Worm (Caenorhabditis elegans) whole organism, L1 larva: ENCODE measurements around the gene R13A5.11.
A peak's percentile ranks its signal among the peaks of the same experiment; 100 is the strongest.

ENCODE experiments used
- F16B12.6 ChIP-seq: fragments of 150-350 bp; optimal IDR thresholded peaks from 2 replicates; lab custom pipeline; 2014; ENCODE audit warnings: missing biosample characterization, missing genetic modification characterization
- Y116A8C.19 ChIP-seq: sonication (generic microtip); optimal IDR thresholded peaks from 2 replicates; lab custom pipeline; 2016; ENCODE audit warnings: missing compliant biosample characterization, missing genetic modification characterization, borderline replicate concordance
- aha-1 ChIP-seq: fragments of 150-350 bp; optimal IDR thresholded peaks from 2 replicates; lab custom pipeline; 2014; ENCODE audit warnings: missing biosample characterization, missing genetic modification characterization
- alr-1 ChIP-seq: fragments of 200-800 bp; sonication (Bioruptor generic); optimal IDR thresholded peaks from 2 replicates; lab custom pipeline; 2018; ENCODE audit warnings: borderline replicate concordance, mild to moderate bottlenecking, missing genetic modification characterization, missing compliant biosample characterization
- ceh-8 ChIP-seq: fragments of 200-800 bp; sonication (Bioruptor generic); optimal IDR thresholded peaks from 2 replicates; lab custom pipeline; 2018; ENCODE audit warnings: mild to moderate bottlenecking, missing genetic modification characterization, moderate library complexity, missing compliant biosample characterization
- ceh-90 ChIP-seq: sonication (generic microtip); optimal IDR thresholded peaks from 2 replicates; lab custom pipeline; 2016; ENCODE audit warnings: missing genetic modification characterization, missing compliant biosample characterization
- dpl-1 ChIP-seq, 3 experiments: fragments of 150-350 bp in 2 of 3; sonication (generic microtip) in 1 of 3; optimal IDR thresholded peaks; 2 replicates each; lab custom pipeline; 2014 to 2017; ENCODE audit warnings: missing biosample characterization in 3 of 3, missing genetic modification characterization in 3 of 3, missing genetic modification reagents in 3 of 3
- dsc-1 ChIP-seq: sonication (generic microtip); optimal IDR thresholded peaks from 2 replicates; lab custom pipeline; 2016; ENCODE audit warnings: mild to moderate bottlenecking, missing genetic modification characterization, missing compliant biosample characterization
- efl-1 ChIP-seq, 4 experiments: fragments of 150-350 bp; optimal IDR thresholded peaks in 3 of 4; peaks in 1 of 4; 1 replicate in 1 of 4; 2 replicates in 3 of 4; lab custom pipeline; 2014; ENCODE audit warnings: missing biosample characterization in 2 of 4, missing genetic modification characterization in 2 of 4, missing genetic modification reagents in 2 of 4
- efl-3 ChIP-seq: fragments of 200-800 bp; sonication (Bioruptor generic); optimal IDR thresholded peaks from 2 replicates; lab custom pipeline; 2018; ENCODE audit warnings: mild to moderate bottlenecking, missing genetic modification characterization, missing compliant biosample characterization
- egl-13 ChIP-seq: sonication (generic microtip); optimal IDR thresholded peaks from 2 replicates; lab custom pipeline; 2016; ENCODE audit warnings: missing genotype, missing genetic modification reagents, missing genetic modification characterization, missing compliant biosample characterization
- egl-27 ChIP-seq, 2 experiments: fragments of 150-350 bp in 1 of 2; sonication (generic microtip); optimal IDR thresholded peaks; 3 replicates each; lab custom pipeline; 2017 to 2018; ENCODE audit warnings: missing biosample characterization in 2 of 2, missing genetic modification characterization in 2 of 2, missing genetic modification reagents in 2 of 2
- elt-2 ChIP-seq: sonication (generic microtip); optimal IDR thresholded peaks from 2 replicates; lab custom pipeline; 2016; ENCODE audit warnings: missing genetic modification characterization, mild to moderate bottlenecking, inconsistent platforms, missing compliant biosample characterization, missing genetic modification reagents
- ets-5 ChIP-seq: fragments of 200-800 bp; sonication (Bioruptor generic); IDR thresholded peaks from 2 replicates; pipeline ENCODE4 v1.3.6; 2022; ENCODE audit warnings: missing genetic modification characterization, missing compliant biosample characterization
- fkh-10 ChIP-seq: sonication (generic microtip); optimal IDR thresholded peaks from 2 replicates; lab custom pipeline; 2017; ENCODE audit warnings: missing biosample characterization, missing genetic modification reagents, missing genetic modification characterization
- fkh-4 ChIP-seq: sonication (generic microtip); optimal IDR thresholded peaks from 2 replicates; lab custom pipeline; 2016; ENCODE audit warnings: missing compliant biosample characterization, missing genetic modification characterization, borderline replicate concordance
- fkh-8 ChIP-seq: sonication (generic microtip); optimal IDR thresholded peaks from 2 replicates; lab custom pipeline; 2016; ENCODE audit warnings: mild to moderate bottlenecking, missing genetic modification characterization, missing compliant biosample characterization
- fos-1 ChIP-seq: fragments of 150-350 bp; optimal IDR thresholded peaks from 2 replicates; lab custom pipeline; 2014; ENCODE audit warnings: missing biosample characterization, missing genetic modification characterization
- hlh-17 ChIP-seq: fragments of 200-800 bp; sonication (Bioruptor generic); optimal IDR thresholded peaks from 2 replicates; lab custom pipeline; 2018; ENCODE audit warnings: missing genetic modification characterization, mild to moderate bottlenecking, missing compliant biosample characterization, moderate library complexity, borderline replicate concordance
- hlh-4 ChIP-seq: sonication (generic microtip); optimal IDR thresholded peaks from 2 replicates; lab custom pipeline; 2016; ENCODE audit warnings: mild to moderate bottlenecking, missing genetic modification characterization, missing compliant biosample characterization
- irx-1 ChIP-seq: sonication (generic microtip); optimal IDR thresholded peaks from 2 replicates; lab custom pipeline; 2016; ENCODE audit warnings: missing genetic modification characterization, missing compliant biosample characterization
- isw-1 ChIP-seq: fragments of 200-800 bp; sonication (Bioruptor generic); IDR thresholded peaks from 2 replicates; pipeline ENCODE4 v1.3.6; 2022; ENCODE audit warnings: missing genetic modification characterization, missing compliant biosample characterization
- lin-14 ChIP-seq: fragments of 200-800 bp; sonication (Bioruptor generic); optimal IDR thresholded peaks from 2 replicates; lab custom pipeline; 2018; ENCODE audit warnings: mild to moderate bottlenecking, missing genetic modification characterization, moderate library complexity, missing compliant biosample characterization
- lin-15B ChIP-seq: fragments of 150-350 bp; sonication (generic microtip); optimal IDR thresholded peaks from 3 replicates; lab custom pipeline; 2014; ENCODE audit warnings: missing biosample characterization, missing genetic modification characterization
- lsy-2 ChIP-seq, 2 experiments: fragments of 150-350 bp; optimal IDR thresholded peaks; 2 replicates each; lab custom pipeline; 2014; ENCODE audit warnings: missing biosample characterization in 2 of 2, missing genetic modification characterization in 2 of 2
- mab-9 ChIP-seq: fragments of 200-800 bp; sonication (Bioruptor generic); IDR thresholded peaks from 2 replicates; pipeline ENCODE4 v1.3.6; 2022; ENCODE audit warnings: missing genetic modification reagents, missing genetic modification characterization, missing compliant biosample characterization
- mdl-1 ChIP-seq, 2 experiments: fragments of 150-350 bp; optimal IDR thresholded peaks; 2 replicates each; lab custom pipeline; 2014 to 2017; ENCODE audit warnings: missing biosample characterization in 2 of 2, missing genetic modification characterization in 2 of 2, inconsistent platforms in 1 of 2
- mep-1 ChIP-seq: fragments of 150-350 bp; optimal IDR thresholded peaks from 2 replicates; lab custom pipeline; 2014; ENCODE audit warnings: missing biosample characterization, missing genetic modification characterization
- nhr-20 ChIP-seq: sonication (generic microtip); optimal IDR thresholded peaks from 2 replicates; lab custom pipeline; 2016; ENCODE audit warnings: mild to moderate bottlenecking, missing genetic modification characterization, missing compliant biosample characterization
- nhr-28 ChIP-seq: fragments of 150-350 bp; optimal IDR thresholded peaks from 2 replicates; lab custom pipeline; 2014; ENCODE audit warnings: missing biosample characterization, missing genetic modification characterization
- nhr-47 ChIP-seq: sonication (generic microtip); optimal IDR thresholded peaks from 2 replicates; lab custom pipeline; 2016; ENCODE audit warnings: mild to moderate bottlenecking, missing genetic modification characterization, moderate library complexity, missing compliant biosample characterization
- nhr-71 ChIP-seq: sonication (generic microtip); optimal IDR thresholded peaks from 2 replicates; lab custom pipeline; 2016; ENCODE audit warnings: mild to moderate bottlenecking, missing genetic modification characterization, moderate library complexity, missing compliant biosample characterization
- nhr-77 ChIP-seq: fragments of 150-350 bp; optimal IDR thresholded peaks from 2 replicates; lab custom pipeline; 2014; ENCODE audit warnings: missing biosample characterization, missing genetic modification characterization
- nhr-84 ChIP-seq: sonication (generic microtip); optimal IDR thresholded peaks from 2 replicates; lab custom pipeline; 2017; ENCODE audit warnings: missing biosample characterization, missing genetic modification characterization
- nhr-90 ChIP-seq: sonication (generic microtip); optimal IDR thresholded peaks from 2 replicates; lab custom pipeline; 2016; ENCODE audit warnings: mild to moderate bottlenecking, missing genetic modification characterization, missing compliant biosample characterization; ENCODE audit not compliant: poor library complexity
- pag-3 ChIP-seq: sonication (generic microtip); optimal IDR thresholded peaks from 2 replicates; lab custom pipeline; 2017; ENCODE audit warnings: missing genetic modification characterization, mild to moderate bottlenecking, missing compliant biosample characterization, antibody characterized with exemption, borderline replicate concordance; ENCODE audit not compliant: insufficient read depth
- pax-3 ChIP-seq: fragments of 200-800 bp; sonication (Bioruptor generic); optimal IDR thresholded peaks from 2 replicates; lab custom pipeline; 2018; ENCODE audit warnings: mild to moderate bottlenecking, missing genetic modification characterization, moderate library complexity, missing compliant biosample characterization
- pqm-1 ChIP-seq: sonication (generic microtip); optimal IDR thresholded peaks from 3 replicates; lab custom pipeline; 2017; ENCODE audit warnings: missing biosample characterization, missing genetic modification characterization
- skn-1 ChIP-seq: fragments of 150-350 bp; optimal IDR thresholded peaks from 2 replicates; lab custom pipeline; 2014; ENCODE audit warnings: missing biosample characterization, missing genetic modification characterization
- sptf-1 ChIP-seq: fragments of 150-350 bp; optimal IDR thresholded peaks from 2 replicates; lab custom pipeline; 2014; ENCODE audit warnings: missing biosample characterization, missing genetic modification characterization
- tbx-2 ChIP-seq: sonication (generic microtip); optimal IDR thresholded peaks from 2 replicates; lab custom pipeline; 2016; ENCODE audit warnings: missing genetic modification characterization, missing compliant biosample characterization
- tlp-1 ChIP-seq: fragments of 150-350 bp; optimal IDR thresholded peaks from 2 replicates; lab custom pipeline; 2014; ENCODE audit warnings: missing biosample characterization, missing genetic modification characterization
- unc-30 ChIP-seq: sonication (generic microtip); optimal IDR thresholded peaks from 2 replicates; lab custom pipeline; 2017; ENCODE audit warnings: missing biosample characterization, missing genetic modification characterization
- vab-15 ChIP-seq: sonication (generic microtip); optimal IDR thresholded peaks from 2 replicates; lab custom pipeline; 2017; ENCODE audit warnings: missing genotype, mild to moderate bottlenecking, missing genetic modification characterization, missing compliant biosample characterization
- xbp-1 ChIP-seq: sonication (generic microtip); optimal IDR thresholded peaks from 2 replicates; lab custom pipeline; 2016; ENCODE audit warnings: missing genetic modification characterization, missing compliant biosample characterization
- zag-1 ChIP-seq: fragments of 150-350 bp; optimal IDR thresholded peaks from 2 replicates; lab custom pipeline; 2014; ENCODE audit warnings: missing biosample characterization, missing genetic modification characterization
- zip-4 ChIP-seq: fragments of 200-800 bp; sonication (Bioruptor generic); optimal IDR thresholded peaks from 2 replicates; lab custom pipeline; 2018; ENCODE audit warnings: mild to moderate bottlenecking, missing genetic modification characterization, moderate library complexity, missing compliant biosample characterization
- ztf-4 ChIP-seq: fragments of 150-350 bp; optimal IDR thresholded peaks from 2 replicates; lab custom pipeline; 2014; ENCODE audit warnings: missing biosample characterization, missing genetic modification characterization

R13A5.11 gene

ce11 chrIII:7580586-7580985, 12.5 kb downstream of the R13A5.11 start (continued):
- TF ChIP-seq nhr-77 (tag; lab: Kevin White, UChicago) (no peak), isw-1 (GFP tag; lab: Robert Waterston, UW) (peak; percentile 21), zag-1 (tag; lab: Kevin White, UChicago) (no peak), nhr-47 (tag; lab: Kevin White, UChicago) (peak; percentile 22), aha-1 (no peak), egl-13 (tag; lab: Kevin White, UChicago) (no peak), lin-15B (no peak), pqm-1 (tag; lab: Kevin White, UChicago) (no peak), efl-1 (optimal IDR thresholded peaks at IDR 0.05; lab: Kevin White, UChicago) (peak; percentile 20 to 25), efl-1 (GFP tag; optimal IDR thresholded peaks at IDR 0.05 in 1 of 2; lab: Kevin White, UChicago) (peak in 1 of 2 experiments; percentile 21), F16B12.6 (tag; lab: Kevin White, UChicago) (peak; percentile 10), fkh-8 (tag; lab: Kevin White, UChicago) (peak; percentile 56), alr-1 (no peak), Y116A8C.19 (tag; lab: Kevin White, UChicago) (no peak), fos-1 (tag; lab: Kevin White, UChicago) (peak; percentile 15), mab-9 (GFP tag; lab: Robert Waterston, UW) (no peak), ceh-90 (tag; lab: Kevin White, UChicago) (no peak), fkh-10 (peak; percentile 59), nhr-90 (no peak), lin-14 (peak; percentile 86), tbx-2 (peak; percentile 28), elt-2 (tag; lab: Kevin White, UChicago) (no peak), dpl-1 (GFP tag; optimal IDR thresholded peaks at IDR 0.05; lab: Kevin White, UChicago) (peak in 1 of 3 experiments; percentile 25), ets-5 (GFP tag; lab: Robert Waterston, UW) (no peak), tlp-1 (tag; lab: Kevin White, UChicago) (no peak)

DNA sequence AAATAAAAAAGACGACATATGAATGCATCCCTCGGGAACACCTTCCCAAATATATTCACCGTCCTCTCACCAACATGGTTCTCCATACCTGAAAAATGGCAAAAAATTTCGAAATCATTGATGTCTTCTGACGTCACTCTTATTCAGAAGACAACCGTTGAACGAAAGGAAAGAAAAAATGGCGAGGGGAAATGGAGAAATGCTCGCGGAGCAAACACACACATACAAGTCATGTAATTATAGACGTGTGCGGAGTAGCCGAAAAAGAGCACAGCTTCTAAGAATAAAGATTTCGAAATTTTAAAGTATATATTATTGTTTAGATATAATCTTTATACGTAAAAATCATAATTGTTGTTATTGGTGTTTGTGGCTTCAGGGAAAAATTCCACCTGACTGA, 13.8 kb downstream of the R13A5.11 start, which contains the start of gene mfsd-6:
TSS of gene mfsd-6 (minus strand) at position 88 of the 400 bp plus-strand sequence.
- TF ChIP-seq ets-5 (GFP tag; lab: Robert Waterston, UW) (no peak), sptf-1 (no peak), vab-15 (no peak), mep-1 (tag; lab: Kevin White, UChicago) (no peak), dsc-1 (tag; lab: Kevin White, UChicago) (no peak), zag-1 (tag; lab: Kevin White, UChicago) (no peak), irx-1 (tag; lab: Kevin White, UChicago) (no peak), zip-4 (GFP tag; lab: Kevin White, UChicago) (no peak), nhr-28 (no peak), efl-1 (optimal IDR thresholded peaks at IDR 0.05; lab: Kevin White, UChicago) (no peak), efl-1 (GFP tag; optimal IDR thresholded peaks at IDR 0.05 in 1 of 2; lab: Kevin White, UChicago) (no peak), lin-14 (peak; percentile 54), xbp-1 (tag; lab: Kevin White, UChicago) (no peak), pqm-1 (tag; lab: Kevin White, UChicago) (no peak), unc-30 (tag; lab: Kevin White, UChicago) (no peak), ceh-90 (tag; lab: Kevin White, UChicago) (no peak), skn-1 (tag; lab: Kevin White, UChicago) (peak; percentile 12), nhr-84 (no peak), hlh-17 (GFP tag; lab: Kevin White, UChicago) (no peak), nhr-90 (no peak), pag-3 (tag; lab: Kevin White, UChicago) (no peak), ztf-4 (tag; lab: Kevin White, UChicago) (peak; percentile 30), egl-27 (tag; optimal IDR thresholded peaks at IDR 0.05; lab: Kevin White, UChicago) (no peak), fkh-8 (tag; lab: Kevin White, UChicago) (peak; percentile 43), ceh-8 (no peak), pax-3 (tag; lab: Kevin White, UChicago) (peak; percentile 19), fkh-10 (no peak), fkh-4 (tag; lab: Kevin White, UChicago) (no peak), hlh-4 (no peak), fos-1 (tag; lab: Kevin White, UChicago) (no peak), nhr-71 (peak; percentile 48), nhr-20 (tag; lab: Kevin White, UChicago) (no peak), lsy-2 (tag; optimal IDR thresholded peaks at IDR 0.05; lab: Kevin White, UChicago) (peak in 1 of 2 experiments; percentile 3), F16B12.6 (tag; lab: Kevin White, UChicago) (no peak), efl-3 (no peak), nhr-47 (tag; lab: Kevin White, UChicago) (no peak), mdl-1 (tag; optimal IDR thresholded peaks at IDR 0.05; lab: Kevin White, UChicago) (no peak), nhr-77 (tag; lab: Kevin White, UChicago) (no peak)
